Worm (Caenorhabditis elegans) whole organism, midembryonic: Measurements from ENCODE around the gene ocr-4.

Experiments used
- T22C8.4 ChIP-seq: fragments of 200-800 bp; sonication (Bioruptor generic); IDR thresholded peaks from 2 replicates; pipeline ENCODE4 v1.3.6; 2022; ENCODE audit warnings: missing genetic modification characterization, missing compliant biosample characterization
- flt-1 ChIP-seq: fragments of 200-800 bp; sonication (Bioruptor generic); IDR thresholded peaks from 2 replicates; pipeline ENCODE4 v1.3.6; 2022; ENCODE audit warnings: missing genetic modification characterization, missing compliant biosample characterization
- klf-2 ChIP-seq: fragments of 200-800 bp; sonication (Bioruptor generic); conservative IDR thresholded peaks from 2 replicates; pipeline ENCODE4 v1.3.6; 2022; ENCODE audit warnings: missing genetic modification reagents, missing genetic modification characterization, missing compliant biosample characterization
- med-1 ChIP-seq: sonication (generic microtip); optimal IDR thresholded peaks from 2 replicates; lab custom pipeline; 2017; ENCODE audit warnings: missing genetic modification characterization, mild to moderate bottlenecking, missing compliant biosample characterization, antibody characterized with exemption, missing genetic modification reagents; ENCODE audit not compliant: insufficient read depth
- ref-1 ChIP-seq: fragments of 200-800 bp; sonication (Bioruptor generic); conservative IDR thresholded peaks from 2 replicates; pipeline ENCODE4 v1.3.6; 2022; ENCODE audit warnings: missing genetic modification reagents, missing genetic modification characterization, missing compliant biosample characterization
- ztf-29 ChIP-seq: fragments of 200-800 bp; sonication (Bioruptor generic); IDR thresholded peaks from 2 replicates; pipeline ENCODE4 v1.3.6; 2022; ENCODE audit warnings: missing genetic modification reagents, missing genetic modification characterization, missing compliant biosample characterization

- no peak for TF ChIP-seq flt-1 (GFP tag; lab: Robert Waterston, UW)
- no peak for TF ChIP-seq klf-2
- TF ChIP-seq T22C8.4 (GFP tag; lab: Robert Waterston, UW): no peak
- no peak for TF ChIP-seq med-1
- TF ChIP-seq ztf-29 (GFP tag; lab: Robert Waterston, UW): no peak
- no peak for TF ChIP-seq ref-1
These were observed 18.6 kb downstream of the ocr-4 start for ce11 chrIV:7313962-7314361.
